Fruit fly (Drosophila melanogaster) whole organism: ENCODE measurements around the gene bora.

Source experiments
- CG8478 ChIP-seq: fragments of >200 bp; optimal IDR thresholded peaks from 2 replicates; lab custom pipeline; 2018; ENCODE audit warnings: inconsistent platforms
- Dll ChIP-seq: fragments of >200 bp; optimal IDR thresholded peaks from 2 replicates; lab custom pipeline; 2017
- EcR ChIP-seq, 2 experiments: fragments of >200 bp; optimal IDR thresholded peaks; 2 replicates each; lab custom pipeline; 2017; ENCODE audit warnings: missing biosample characterization in 2 of 2, missing genetic modification characterization in 2 of 2, missing genetic modification reagents in 2 of 2
- pan ChIP-seq: fragments of >200 bp; optimal IDR thresholded peaks from 2 replicates; lab custom pipeline; 2017
- psq ChIP-seq: fragments of >200 bp; optimal IDR thresholded peaks from 2 replicates; lab custom pipeline; 2017
- usp ChIP-seq: fragments of >200 bp; optimal IDR thresholded peaks from 2 replicates; lab custom pipeline; 2017; ENCODE audit warnings: missing biosample characterization, missing genetic modification characterization, mixed read lengths

DNA sequence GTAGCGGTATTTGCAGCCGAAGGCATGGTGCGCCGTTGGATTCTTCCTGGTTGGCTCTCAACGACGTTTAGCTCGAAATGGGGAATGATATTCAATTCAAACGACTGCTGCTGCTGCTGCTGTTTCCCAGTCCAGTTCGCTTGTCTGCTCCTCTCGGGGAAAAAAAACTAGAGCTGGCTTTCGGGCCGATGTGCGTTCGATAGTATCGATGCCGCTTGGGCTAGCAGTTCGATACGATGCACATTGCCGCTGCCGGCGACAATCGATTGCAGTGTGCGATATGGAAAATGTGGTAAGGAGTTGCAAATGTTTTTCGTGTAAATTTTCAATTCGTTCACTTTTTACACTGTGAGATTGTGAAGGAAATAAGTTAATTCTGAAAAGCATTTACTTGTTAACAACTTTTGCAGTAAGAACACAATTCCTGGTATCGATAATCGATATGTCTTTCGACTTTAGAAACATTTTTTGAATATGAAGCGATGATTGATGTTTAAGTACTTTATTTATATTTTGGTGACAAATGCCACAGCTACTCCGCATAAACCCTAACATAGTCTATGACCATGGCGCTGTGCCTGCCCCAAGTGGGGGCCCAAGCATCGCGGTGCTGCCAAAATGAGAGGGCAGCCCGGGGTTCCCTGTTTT, 50.6 kb downstream of the bora start, which contains the start of gene Capr:
- TF ChIP-seq CG8478 (lab: Kevin White, UChicago) (no peak), EcR (GFP tag; optimal IDR thresholded peaks at IDR 0.05; lab: Kevin White, UChicago) (no peak), psq (lab: Kevin White, UChicago) (no peak), usp (no peak), Dll (lab: Kevin White, UChicago) (no peak), pan (lab: Kevin White, UChicago) (no peak)
